Worm (Caenorhabditis elegans): ENCODE data around the gene C04B4.4.

C04B4.4 gene

DNA sequence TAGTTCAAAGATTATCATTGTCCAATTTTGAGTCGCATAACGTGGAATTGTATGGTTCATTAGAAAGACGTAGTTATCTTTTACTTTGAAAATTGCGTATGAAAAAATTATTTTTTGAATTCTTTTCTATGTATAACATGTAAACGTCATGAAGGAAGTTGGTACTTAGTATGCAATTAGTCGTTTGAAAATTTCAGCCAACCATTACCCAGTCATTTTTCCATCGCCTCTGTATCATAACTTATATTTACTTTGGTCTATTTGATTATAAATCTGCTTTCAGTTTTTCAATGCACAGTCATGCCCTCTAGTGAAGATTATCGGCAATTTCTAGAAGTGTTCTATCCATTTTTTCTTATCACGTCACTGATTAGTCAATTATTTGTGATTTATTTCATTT lies 35.8 kb downstream of the C04B4.4 start, which contains the start of gene srd-41:
Gene srd-41 (plus strand): TSS at position 301 of the 400 bp plus-strand sequence.
- no peak for TF ChIP-seq W03F9.2 (tag; optimal IDR thresholded peaks at IDR 0.05)
- TF ChIP-seq him-1 (tag; optimal IDR thresholded peaks at IDR 0.05), result no peak
- TF ChIP-seq dao-5 (tag; optimal IDR thresholded peaks at IDR 0.05), result no peak

DNA sequence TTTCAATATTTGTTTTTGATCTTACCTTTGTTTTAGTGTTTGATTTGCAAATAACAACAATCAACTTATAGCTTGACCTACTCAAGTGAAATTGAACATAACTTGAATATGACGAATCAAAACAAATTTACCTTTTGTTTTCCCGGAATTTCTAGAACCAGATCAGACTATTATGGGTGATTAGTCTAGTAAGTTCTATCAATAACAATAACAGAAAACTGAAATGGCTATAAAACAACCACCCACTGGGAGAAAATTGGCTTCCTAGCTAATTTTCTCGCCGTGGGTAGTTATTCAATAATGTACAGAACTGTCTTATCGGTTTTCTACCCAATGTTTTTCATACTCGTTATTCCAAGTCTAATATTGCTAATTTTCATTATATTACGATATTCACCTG lies 38.0 kb downstream of the C04B4.4 start, which contains the start of gene srd-45:
Gene srd-45 (plus strand): TSS at position 301 of the 400 bp plus-strand sequence.
- TF ChIP-seq W03F9.2 (tag; optimal IDR thresholded peaks at IDR 0.05), result no peak
- no peak for TF ChIP-seq dao-5 (tag; optimal IDR thresholded peaks at IDR 0.05)
- TF ChIP-seq him-1 (tag; optimal IDR thresholded peaks at IDR 0.05), result no peak

DNA sequence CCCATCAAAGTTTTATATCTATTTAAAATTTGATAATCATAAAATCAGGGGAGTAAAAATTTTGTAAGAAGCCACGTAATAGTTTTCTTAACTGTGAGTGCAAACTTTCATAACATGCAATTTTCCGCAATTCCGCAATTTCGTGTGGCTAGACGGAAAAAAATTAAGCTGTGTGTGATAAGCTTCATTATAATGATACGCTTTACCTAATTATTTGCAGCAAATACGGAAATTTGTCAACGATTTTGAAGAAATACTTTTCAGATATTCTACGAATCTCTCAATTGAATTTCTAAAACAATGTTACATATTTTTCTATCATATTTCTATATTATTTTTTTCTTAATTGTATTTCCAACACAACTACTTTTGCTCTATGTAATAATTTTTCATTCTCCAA lies 41.2 kb downstream of the C04B4.4 start, which contains the start of gene srd-46:
Gene srd-46 (plus strand): TSS at position 301 of the 400 bp plus-strand sequence.
- no peak for TF ChIP-seq dao-5 (tag; optimal IDR thresholded peaks at IDR 0.05)
- TF ChIP-seq him-1 (tag; optimal IDR thresholded peaks at IDR 0.05), result no peak
- TF ChIP-seq W03F9.2 (tag; optimal IDR thresholded peaks at IDR 0.05), result no peak

DNA sequence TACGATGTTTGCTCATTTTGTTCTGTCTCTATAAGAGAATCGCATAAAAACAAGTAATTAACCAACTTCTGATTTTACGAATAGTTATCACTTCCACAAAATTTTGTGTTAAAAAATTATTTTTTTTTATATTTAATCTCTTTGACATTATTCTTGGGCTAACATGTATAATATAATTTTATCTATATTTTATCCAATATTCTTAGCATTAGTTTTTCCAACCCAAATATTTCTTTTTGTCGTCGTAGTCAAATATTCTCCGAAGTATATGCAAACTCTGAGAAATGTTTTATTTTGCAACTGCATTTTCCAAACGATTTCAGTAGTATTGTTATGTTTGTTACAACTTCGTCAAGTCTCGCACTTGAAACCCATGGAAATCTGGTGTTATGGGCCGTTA lies 42.8 kb downstream of the C04B4.4 start, which contains the start of gene srd-47:
Gene srd-47 (plus strand): TSS at position 164 of the 400 bp plus-strand sequence.
- TF ChIP-seq dao-5 (tag; optimal IDR thresholded peaks at IDR 0.05), result no peak
- TF ChIP-seq him-1 (tag; optimal IDR thresholded peaks at IDR 0.05), result no peak
- TF ChIP-seq W03F9.2 (tag; optimal IDR thresholded peaks at IDR 0.05), result no peak

DNA sequence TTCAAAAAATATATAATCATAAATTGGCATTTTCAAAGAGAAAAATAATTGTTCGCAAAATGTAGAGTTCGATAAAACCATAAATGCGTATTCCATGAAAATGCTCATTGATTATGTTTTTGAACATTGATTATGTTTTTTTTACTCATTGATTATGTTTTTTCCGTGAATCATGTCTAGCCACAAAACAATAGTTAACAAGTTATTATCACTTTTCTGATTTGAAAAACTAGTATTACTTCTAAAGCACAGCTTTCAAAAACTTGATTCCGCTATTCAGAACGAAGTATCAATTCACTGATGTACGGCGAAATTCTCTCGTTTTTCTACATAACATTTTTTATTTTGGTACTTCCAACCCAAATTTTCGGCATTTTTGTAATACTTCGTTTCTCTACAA lies 45.2 kb downstream of the C04B4.4 start, which contains the start of gene srd-48:
Gene srd-48 (plus strand): TSS at position 301 of the 400 bp plus-strand sequence.
- TF ChIP-seq him-1 (tag; optimal IDR thresholded peaks at IDR 0.05) (no peak), W03F9.2 (tag; optimal IDR thresholded peaks at IDR 0.05) (no peak), dao-5 (tag; optimal IDR thresholded peaks at IDR 0.05) (no peak)

DNA sequence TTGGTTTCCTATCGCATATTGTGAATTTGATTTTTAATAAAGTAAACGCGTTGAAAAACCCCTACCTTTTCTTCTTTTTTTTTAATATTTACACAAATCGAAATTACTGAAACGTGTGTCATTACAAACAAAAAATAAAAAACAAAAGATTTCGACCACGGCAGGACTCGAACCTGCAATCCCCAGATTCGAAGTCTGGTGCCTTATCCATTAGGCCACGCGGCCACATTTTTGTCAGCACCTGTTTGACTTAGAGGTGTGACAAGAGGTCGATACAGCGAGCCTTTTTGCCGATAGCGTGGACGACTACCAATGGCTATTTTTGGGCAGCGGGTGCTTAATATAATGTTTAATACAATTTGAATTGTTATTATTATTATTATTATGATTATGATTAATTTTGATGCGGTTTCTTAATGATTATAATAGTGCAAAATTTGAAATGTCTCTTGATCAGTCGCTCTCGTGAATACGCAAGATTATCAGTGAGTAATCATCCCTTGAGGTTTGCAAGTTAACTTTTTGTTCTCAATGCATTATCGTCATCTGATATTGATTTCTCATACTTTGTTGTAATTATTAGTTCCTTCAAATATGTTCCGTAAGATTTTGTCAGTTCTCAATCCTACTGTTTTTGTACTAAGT lies 47.3 kb downstream of the C04B4.4 start, which contains the start of gene srd-44:
Gene srd-44 (plus strand): TSS at position 595 of the 645 bp plus-strand sequence.
- no peak for TF ChIP-seq W03F9.2 (tag; optimal IDR thresholded peaks at IDR 0.05)
- no peak for TF ChIP-seq dao-5 (tag; optimal IDR thresholded peaks at IDR 0.05)
- no peak for TF ChIP-seq him-1 (tag; optimal IDR thresholded peaks at IDR 0.05)

DNA sequence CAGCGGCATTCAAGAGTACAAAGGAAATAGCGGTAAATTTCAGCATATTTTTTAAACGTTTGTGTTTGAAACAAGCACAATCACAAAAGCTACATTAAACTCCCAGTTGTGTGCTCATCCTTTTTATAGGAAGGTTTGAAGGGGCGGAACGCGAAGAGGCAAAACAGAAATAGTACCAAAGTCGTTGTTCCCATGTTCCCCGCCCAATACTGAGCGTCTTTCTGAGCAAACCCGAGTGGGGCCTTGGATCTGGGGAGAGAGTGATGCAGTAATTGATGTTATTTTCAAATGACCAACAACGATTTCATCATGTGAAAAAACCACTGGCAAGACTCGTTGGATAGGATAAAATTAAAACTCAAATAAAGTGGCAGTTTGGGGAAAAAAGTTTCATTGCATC lies 50.7 kb downstream of the C04B4.4 start, which contains the start of gene zig-2:
Gene zig-2 (minus strand): TSS at position 101 of the 400 bp plus-strand sequence.
- no peak for TF ChIP-seq W03F9.2 (tag; optimal IDR thresholded peaks at IDR 0.05)
- TF ChIP-seq him-1 (tag; optimal IDR thresholded peaks at IDR 0.05), result no peak
- no peak for TF ChIP-seq dao-5 (tag; optimal IDR thresholded peaks at IDR 0.05)
